Fruit fly (Drosophila melanogaster) whole organism, embryonic: Measurements from ENCODE around the gene CG7650.

Experiments
- Abd-B ChIP-seq: fragments of 200-800 bp; sonication (Bioruptor generic); optimal IDR thresholded peaks from 2 replicates; lab custom pipeline; 2018; ENCODE audit warnings: missing biosample characterization, mild to moderate bottlenecking, missing genetic modification characterization, moderate library complexity
- Adf1 ChIP-seq: fragments of 200-800 bp; sonication (Bioruptor generic); IDR thresholded peaks from 2 replicates; pipeline ENCODE4 v1.3.6; 2022; ENCODE audit warnings: missing biosample characterization, missing genetic modification characterization
- Asciz ChIP-seq: fragments of 200-800 bp; sonication (Bioruptor generic); optimal IDR thresholded peaks from 2 replicates; lab custom pipeline; 2017; ENCODE audit warnings: missing biosample characterization, mild to moderate bottlenecking, missing genetic modification characterization, missing genetic modification reagents
- Atf6 ChIP-seq: fragments of 200-800 bp; sonication (Bioruptor generic); IDR thresholded peaks from 2 replicates; pipeline ENCODE4 v1.3.6; 2022; ENCODE audit warnings: missing biosample characterization, missing genetic modification characterization
- BtbVII ChIP-seq: fragments of 200-800 bp; sonication (Bioruptor generic); optimal IDR thresholded peaks from 3 replicates; lab custom pipeline; 2017; ENCODE audit warnings: missing biosample characterization, mild to moderate bottlenecking, missing genetic modification characterization
- CG13287 ChIP-seq: fragments of 200-800 bp; sonication (Bioruptor generic); IDR thresholded peaks from 2 replicates; pipeline ENCODE4 v1.3.6; 2022; ENCODE audit warnings: missing biosample characterization, missing genetic modification characterization; ENCODE audit not compliant: partially characterized antibody
- CG13894 ChIP-seq: fragments of 200-800 bp; sonication (Bioruptor generic); optimal IDR thresholded peaks from 3 replicates; lab custom pipeline; 2018; ENCODE audit warnings: missing biosample characterization, mild to moderate bottlenecking, missing genetic modification characterization, moderate library complexity
- CG14667 ChIP-seq: fragments of 200-800 bp; sonication (Bioruptor generic); IDR thresholded peaks from 2 replicates; pipeline ENCODE4 v1.3.6; 2022; ENCODE audit warnings: missing biosample characterization, missing genetic modification characterization
- CG14710 ChIP-seq: fragments of 200-800 bp; sonication (Bioruptor generic); optimal IDR thresholded peaks from 3 replicates; lab custom pipeline; 2019; ENCODE audit warnings: missing biosample characterization, mild to moderate bottlenecking, missing genetic modification characterization, moderate library complexity
- CG15601 ChIP-seq: fragments of 200-800 bp; sonication (Bioruptor generic); optimal IDR thresholded peaks from 3 replicates; lab custom pipeline; 2019; ENCODE audit warnings: missing biosample characterization, mild to moderate bottlenecking, missing genetic modification characterization, moderate library complexity
- CG2129 ChIP-seq: fragments of 200-800 bp; sonication (Bioruptor generic); IDR thresholded peaks from 2 replicates; pipeline ENCODE4 v1.3.6; 2022; ENCODE audit warnings: missing biosample characterization, missing genetic modification characterization; ENCODE audit not compliant: partially characterized antibody
- CG2202 ChIP-seq: fragments of 200-800 bp; sonication (Bioruptor generic); optimal IDR thresholded peaks from 2 replicates; lab custom pipeline; 2018; ENCODE audit warnings: missing biosample characterization, mild to moderate bottlenecking, missing genetic modification characterization
- CG30020 ChIP-seq: fragments of 200-800 bp; optimal IDR thresholded peaks from 2 replicates; lab custom pipeline; 2019; ENCODE audit warnings: missing biosample characterization, mild to moderate bottlenecking, missing genetic modification characterization, moderate library complexity
- CG32532 ChIP-seq: fragments of 200-800 bp; sonication (Bioruptor generic); IDR thresholded peaks from 2 replicates; pipeline ENCODE4 v1.3.6; 2022; ENCODE audit warnings: missing biosample characterization, missing genetic modification characterization
- CG4328 ChIP-seq: fragments of 200-800 bp; sonication (Bioruptor generic); optimal IDR thresholded peaks from 3 replicates; lab custom pipeline; 2017; ENCODE audit warnings: missing biosample characterization, missing genetic modification reagents, missing genetic modification characterization
- CG4404 ChIP-seq: fragments of 200-800 bp; sonication (Bioruptor generic); IDR thresholded peaks from 2 replicates; pipeline ENCODE4 v1.3.6; 2022; ENCODE audit warnings: missing biosample characterization, missing genetic modification characterization
- CG7372 ChIP-seq: fragments of 200-800 bp; sonication (Bioruptor generic); IDR thresholded peaks from 2 replicates; pipeline ENCODE4 v1.3.6; 2022; ENCODE audit warnings: missing biosample characterization, missing genetic modification characterization
- Drgx ChIP-seq: fragments of 200-800 bp; sonication (Bioruptor generic); IDR thresholded peaks from 2 replicates; pipeline ENCODE4 v1.3.6; 2022; ENCODE audit warnings: missing biosample characterization, missing genetic modification characterization
- Elba2 ChIP-seq: fragments of 200-800 bp; sonication (Bioruptor generic); optimal IDR thresholded peaks from 3 replicates; lab custom pipeline; 2016; ENCODE audit warnings: missing biosample characterization, missing genetic modification characterization
- GATAe ChIP-seq: fragments of 200-800 bp; sonication (Bioruptor generic); conservative IDR thresholded peaks from 2 replicates; pipeline ENCODE4 v1.3.6; 2022; ENCODE audit warnings: missing biosample characterization, missing genetic modification characterization
- Mad ChIP-seq: fragments of 200-800 bp; sonication (Bioruptor generic); optimal IDR thresholded peaks from 2 replicates; lab custom pipeline; 2016; ENCODE audit warnings: missing biosample characterization, missing genetic modification characterization
- Med ChIP-seq: fragments of 200-800 bp; sonication (Bioruptor generic); peaks from one replicate; lab custom pipeline; 2016; ENCODE audit warnings: missing biosample characterization, missing genetic modification characterization, mild to moderate bottlenecking, inconsistent platforms, moderate library complexity
- TFAM ChIP-seq: fragments of 200-800 bp; sonication (Bioruptor generic); optimal IDR thresholded peaks from 2 replicates; lab custom pipeline; 2017; ENCODE audit warnings: missing biosample characterization, missing genetic modification characterization, inconsistent platforms
- Trl ChIP-seq, 3 experiments: fragments of >200 bp in 2 of 3; fragments of 200-800 bp in 1 of 3; sonication (Bioruptor generic) in 1 of 3; optimal IDR thresholded peaks; 2 replicates in 1 of 3; 3 replicates in 2 of 3; lab custom pipeline; 2016 to 2017; ENCODE audit warnings: missing biosample characterization in 1 of 3, missing genetic modification characterization in 1 of 3
- Usf ChIP-seq: fragments of 200-800 bp; sonication (Bioruptor generic); optimal IDR thresholded peaks from 2 replicates; lab custom pipeline; 2017; ENCODE audit warnings: missing genotype, missing biosample characterization, missing genetic modification characterization
- ato ChIP-seq: fragments of 200-800 bp; sonication (Bioruptor generic); IDR thresholded peaks from 2 replicates; pipeline ENCODE4 v1.3.6; 2022; ENCODE audit warnings: missing biosample characterization, missing genetic modification characterization; ENCODE audit not compliant: partially characterized antibody
- bowl ChIP-seq: fragments of 200-800 bp; sonication (Bioruptor generic); IDR thresholded peaks from 2 replicates; pipeline ENCODE4 v1.3.6; 2022; ENCODE audit warnings: missing biosample characterization, missing genetic modification characterization
- cg ChIP-seq: fragments of 200-800 bp; sonication (Bioruptor generic); optimal IDR thresholded peaks from 3 replicates; lab custom pipeline; 2019; ENCODE audit warnings: missing biosample characterization, mild to moderate bottlenecking, missing genetic modification characterization, moderate library complexity
- chinmo ChIP-seq: fragments of 200-800 bp; sonication (Bioruptor generic); IDR thresholded peaks from 4 replicates; pipeline ENCODE4 v1.3.6; 2022; ENCODE audit warnings: missing biosample characterization, missing genetic modification characterization; ENCODE audit not compliant: partially characterized antibody
- chn ChIP-seq: fragments of 200-800 bp; sonication (Bioruptor generic); optimal IDR thresholded peaks from 2 replicates; lab custom pipeline; 2016; ENCODE audit warnings: missing biosample characterization, missing genetic modification characterization
- crol ChIP-seq: fragments of 200-800 bp; sonication (Bioruptor generic); IDR thresholded peaks from 2 replicates; pipeline ENCODE4 v1.3.6; 2022; ENCODE audit warnings: missing biosample characterization, missing genetic modification characterization
- danr ChIP-seq: fragments of 200-800 bp; sonication (Bioruptor generic); IDR thresholded peaks from 2 replicates; pipeline ENCODE4 v1.3.6; 2022; ENCODE audit warnings: missing biosample characterization, missing genetic modification characterization
- ham ChIP-seq: fragments of 200-800 bp; sonication (Bioruptor generic); IDR thresholded peaks from 2 replicates; pipeline ENCODE4 v1.3.6; 2022; ENCODE audit warnings: missing biosample characterization, missing genetic modification characterization
- hth ChIP-seq: fragments of >200 bp; optimal IDR thresholded peaks from 2 replicates; lab custom pipeline; 2017; ENCODE audit warnings: inconsistent platforms
- lola ChIP-seq, 3 experiments: fragments of >200 bp in 2 of 3; fragments of 200-800 bp in 1 of 3; sonication (Bioruptor generic) in 1 of 3; optimal IDR thresholded peaks; 2 replicates each; lab custom pipeline; 2017 to 2019; ENCODE audit warnings: missing biosample characterization in 3 of 3, missing genetic modification characterization in 3 of 3, mild to moderate bottlenecking in 1 of 3, moderate library complexity in 1 of 3
- rib ChIP-seq: fragments of 200-800 bp; sonication (Bioruptor generic); IDR thresholded peaks from 2 replicates; pipeline ENCODE4 v1.3.6; 2022; ENCODE audit warnings: missing biosample characterization, missing genetic modification characterization
- scrt ChIP-seq: fragments of 200-800 bp; sonication (Bioruptor generic); optimal IDR thresholded peaks from 2 replicates; lab custom pipeline; 2018; ENCODE audit warnings: missing biosample characterization, mild to moderate bottlenecking, missing genetic modification characterization, moderate library complexity
- sens ChIP-seq: fragments of 200-800 bp; sonication (Bioruptor generic); peaks from one replicate; lab custom pipeline; 2016; ENCODE audit warnings: missing biosample characterization, missing genetic modification characterization
- sna ChIP-seq: fragments of 200-800 bp; sonication (Bioruptor generic); IDR thresholded peaks from 2 replicates; pipeline ENCODE4 v1.3.6; 2022; ENCODE audit warnings: missing biosample characterization, missing genetic modification characterization; ENCODE audit not compliant: partially characterized antibody
- sob ChIP-seq: fragments of 200-800 bp; sonication (Bioruptor generic); IDR thresholded peaks from 2 replicates; pipeline ENCODE4 v1.3.6; 2022; ENCODE audit warnings: missing biosample characterization, missing genetic modification characterization
- stc ChIP-seq: fragments of 200-800 bp; sonication (Bioruptor generic); IDR thresholded peaks from 2 replicates; pipeline ENCODE4 v1.3.6; 2022; ENCODE audit warnings: missing biosample characterization, missing genetic modification characterization
- vvl ChIP-seq: fragments of 200-800 bp; sonication (Bioruptor generic); IDR thresholded peaks from 2 replicates; pipeline ENCODE4 v1.3.6; 2022; ENCODE audit warnings: missing biosample characterization, missing genetic modification characterization
- wdn ChIP-seq: fragments of 200-800 bp; sonication (Bioruptor generic); IDR thresholded peaks from 2 replicates; pipeline ENCODE4 v1.3.6; 2022; ENCODE audit warnings: missing biosample characterization, missing genetic modification characterization
- z ChIP-seq: fragments of 200-800 bp; sonication (Bioruptor generic); IDR thresholded peaks from 3 replicates; pipeline ENCODE4 v1.3.6; 2022; ENCODE audit warnings: missing biosample characterization, missing genetic modification characterization

The CG7650 gene

dm6 chr3L:15625676-15626414 lies 15.7 kb upstream of the CG7650 start (continued):
- TF ChIP-seq stc (GFP tag; lab: Robert Waterston, UW) (peak; percentile 87), CG13894 (peak; percentile 25), sob (GFP tag; lab: Robert Waterston, UW) (peak; percentile 76), CG30020 (peak; percentile 69), scrt (peak; percentile 78), BtbVII (GFP tag; lab: Kevin White, UChicago) (peak; percentile 89), danr (GFP tag; lab: Robert Waterston, UW) (peak; percentile 52; the same call in 1 of the 2 replicates), z (GFP tag; lab: Robert Waterston, UW) (no peak), TFAM (GFP tag; lab: Kevin White, UChicago) (peak; percentile 42), Elba2 (GFP tag; lab: Kevin White, UChicago) (no peak), hth (lab: Kevin White, UChicago) (no peak), lola (GFP tag; optimal IDR thresholded peaks at IDR 0.05; lab: Kevin White, UChicago) (peak in 1 of 3 experiments; percentile 90), sna (no peak), Atf6 (GFP tag; lab: Robert Waterston, UW) (peak; percentile 85), ham (GFP tag; lab: Robert Waterston, UW) (no peak), CG13287 (GFP tag; lab: Robert Waterston, UW) (no peak; the same call in 1 of the 2 replicates), CG14710 (tag; lab: Kevin White, UChicago) (peak; percentile 94), CG15601 (tag; lab: Kevin White, UChicago) (peak; percentile 91), ato (GFP tag; lab: Robert Waterston, UW) (no peak), Usf (GFP tag; lab: Kevin White, UChicago) (peak; percentile 74), chn (GFP tag; lab: Kevin White, UChicago) (no peak), CG14667 (peak; percentile 74; the same call in 1 of the 2 replicates), Asciz (GFP tag; lab: Kevin White, UChicago) (peak; percentile 91), CG2129 (GFP tag; lab: Robert Waterston, UW) (no peak)

- TF ChIP-seq Abd-B (GFP tag; lab: Kevin White, UChicago) (no peak), Med (GFP tag; lab: Kevin White, UChicago) (peak; percentile 60), CG7372 (GFP tag; lab: Robert Waterston, UW) (peak; percentile 98), sens (GFP tag; lab: Kevin White, UChicago) (peak; percentile 68), chinmo (GFP tag; lab: Robert Waterston, UW) (peak; percentile 93), CG32532 (GFP tag; lab: Robert Waterston, UW) (no peak), Trl (optimal IDR thresholded peaks at IDR 0.05; lab: Kevin White, UChicago) (peak; percentile 65 to 82), Trl (GFP tag; optimal IDR thresholded peaks at IDR 0.05; lab: Kevin White, UChicago) (no peak), CG4404 (GFP tag; lab: Robert Waterston, UW) (no peak), CG4328 (GFP tag; lab: Kevin White, UChicago) (no peak), cg (peak; percentile 67), Mad (GFP tag; lab: Kevin White, UChicago) (no peak), vvl (GFP tag; lab: Robert Waterston, UW) (0 out of 2 replicates have a peak, but pooled peaks have one; percentile 31), CG2202 (tag; lab: Kevin White, UChicago) (no peak), rib (GFP tag; lab: Robert Waterston, UW) (0 out of 2 replicates have a peak, but pooled peaks have one; percentile 36), Adf1 (GFP tag; lab: Robert Waterston, UW) (peak; percentile 66), wdn (GFP tag; lab: Robert Waterston, UW) (0 out of 2 replicates have a peak, but pooled peaks have one; percentile 19), bowl (GFP tag; lab: Robert Waterston, UW) (0 out of 2 replicates have a peak, but pooled peaks have one; percentile 16), GATAe (GFP tag; lab: Robert Waterston, UW) (no peak), Drgx (GFP tag; lab: Robert Waterston, UW) (0 out of 2 replicates have a peak, but pooled peaks have one; percentile 5), crol (peak; percentile 59)
- TF ChIP-seq, all 482 proteins: peak for 13
Observed at dm6 chr3L:15624944-15625610, 14.9 kb upstream of the CG7650 start.
